Fruit fly (Drosophila melanogaster): ENCODE data around the gene Rca1.

The Rca1 gene

DNA sequence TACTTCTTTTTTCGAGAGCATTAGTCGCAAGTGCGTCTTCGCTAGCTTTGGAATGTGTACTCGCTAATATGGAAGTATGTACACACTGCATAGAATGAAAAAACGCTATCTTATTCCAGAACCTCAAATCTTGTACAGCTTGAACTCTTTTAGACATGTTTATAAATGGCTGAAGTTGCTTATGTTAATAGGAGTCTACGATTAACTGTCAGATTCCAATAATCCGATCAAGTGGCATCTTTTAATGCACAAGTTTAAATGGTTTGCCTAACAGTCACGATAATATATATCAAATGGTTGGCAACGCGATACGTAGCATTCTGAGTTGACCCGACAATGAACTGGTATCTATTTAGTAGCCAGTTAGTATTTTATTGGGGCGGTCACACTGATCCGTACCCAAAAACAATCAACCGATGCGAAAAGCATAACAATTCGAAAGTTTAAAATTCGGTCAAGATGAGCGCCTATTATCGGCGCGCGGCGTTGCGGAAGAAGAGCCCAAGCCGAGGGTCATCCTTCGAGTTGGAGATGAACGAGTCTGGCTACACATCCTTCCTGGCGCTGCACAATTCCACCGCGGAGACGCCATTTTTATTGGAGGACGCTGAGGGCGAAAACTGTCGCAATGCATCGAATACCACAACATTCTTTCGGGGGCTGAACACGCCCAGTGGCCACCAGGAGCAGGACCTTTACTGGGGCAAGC lies at the start of gene Rca1:
TSS of gene Rca1 (plus strand) at position 353 of the 709 bp plus-strand sequence.
- TF ChIP-seq Sin3A (optimal IDR thresholded peaks at IDR 0.05) (no peak), ttk (optimal IDR thresholded peaks at IDR 0.05) (no peak), psq (optimal IDR thresholded peaks at IDR 0.05) (no peak), Myc (optimal IDR thresholded peaks at IDR 0.05) (no peak), insv (optimal IDR thresholded peaks at IDR 0.05) (no peak), h (optimal IDR thresholded peaks at IDR 0.05) (no peak)

DNA sequence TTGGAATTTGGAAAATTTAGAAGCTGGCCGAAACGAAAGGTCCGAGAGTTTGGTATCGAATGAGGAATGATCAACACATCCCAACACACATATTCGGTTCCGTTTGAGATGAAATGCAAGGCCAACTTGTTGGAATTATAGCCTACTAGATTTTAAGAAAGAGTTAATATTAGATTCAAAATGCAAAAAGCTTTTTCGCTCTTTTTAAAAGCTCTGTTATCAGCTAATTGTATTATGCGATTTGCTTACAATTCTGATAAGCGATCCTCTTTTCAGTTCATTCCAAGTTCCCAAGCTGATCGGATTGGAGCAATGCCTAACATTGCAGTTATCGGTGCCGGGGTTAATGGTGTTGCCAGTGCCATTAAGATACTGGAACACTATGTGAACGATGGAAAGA lies 49.4 kb upstream of the Rca1 start, which contains the start of the genes CG17377 and Daao2:
TSS of gene CG17377 (minus strand) at position 101 of the 400 bp plus-strand sequence.
TSS of gene Daao2 (plus strand) at position 272 of the 400 bp plus-strand sequence.
- no peak for TF ChIP-seq insv (optimal IDR thresholded peaks at IDR 0.05)
- TF ChIP-seq Myc (optimal IDR thresholded peaks at IDR 0.05) = no peak
- TF ChIP-seq Sin3A (optimal IDR thresholded peaks at IDR 0.05) = no peak
- no peak for TF ChIP-seq ttk (optimal IDR thresholded peaks at IDR 0.05)
- no peak for TF ChIP-seq psq (optimal IDR thresholded peaks at IDR 0.05)
- TF ChIP-seq h (optimal IDR thresholded peaks at IDR 0.05) = no peak

DNA sequence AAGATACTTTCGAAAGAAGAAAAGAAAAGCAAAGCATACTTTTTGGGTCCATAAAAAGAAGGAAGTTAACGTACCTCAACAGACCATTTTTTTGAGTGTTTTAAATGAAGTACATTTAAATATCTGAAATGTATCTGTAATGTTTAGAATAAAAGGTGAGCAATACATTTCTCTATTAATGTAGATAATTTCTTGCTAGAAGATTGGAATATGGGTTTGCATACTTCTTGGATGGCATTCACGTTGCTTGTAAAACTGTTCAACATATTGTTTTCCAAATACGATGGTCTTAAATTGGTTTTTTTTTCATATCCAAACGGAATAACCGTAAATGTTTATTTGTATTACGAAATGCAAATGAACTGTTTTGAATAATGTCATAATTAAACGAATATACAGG lies 46.3 kb upstream of the Rca1 start, which contains the start of gene CG17375:
TSS of gene CG17375 (minus strand) at position 10 of the 400 bp plus-strand sequence.
- TF ChIP-seq h (optimal IDR thresholded peaks at IDR 0.05) = no peak
- TF ChIP-seq psq (optimal IDR thresholded peaks at IDR 0.05) = no peak
- TF ChIP-seq Myc (optimal IDR thresholded peaks at IDR 0.05) = no peak
- TF ChIP-seq Sin3A (optimal IDR thresholded peaks at IDR 0.05) = no peak
- TF ChIP-seq insv (optimal IDR thresholded peaks at IDR 0.05) = no peak
- no peak for TF ChIP-seq ttk (optimal IDR thresholded peaks at IDR 0.05)

dm6 chr2L:6817493-6817892 lies 34.6 kb upstream of the Rca1 start:
- no peak for TF ChIP-seq h (optimal IDR thresholded peaks at IDR 0.05)
- no peak for TF ChIP-seq Sin3A (optimal IDR thresholded peaks at IDR 0.05)

DNA sequence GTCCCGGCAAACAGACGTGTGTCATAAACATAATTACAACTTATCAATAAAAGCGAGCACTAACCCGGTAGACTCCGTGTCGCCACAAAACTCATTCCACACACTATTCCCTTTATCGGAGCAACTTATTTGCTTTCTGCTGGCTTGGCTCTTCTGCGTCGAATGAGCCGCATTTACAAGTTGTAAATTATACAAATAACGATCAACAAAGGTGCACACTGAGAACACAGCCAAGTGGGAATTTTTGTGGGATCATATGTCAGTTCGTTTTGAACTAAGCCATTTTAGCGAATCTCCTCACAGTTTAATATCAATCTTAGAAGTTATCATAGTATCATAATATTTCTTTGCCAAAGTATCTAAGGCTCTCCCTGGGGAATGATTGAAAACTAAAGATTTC lies 33.8 kb upstream of the Rca1 start:
- no peak for TF ChIP-seq h (optimal IDR thresholded peaks at IDR 0.05)
- no peak for TF ChIP-seq Sin3A (optimal IDR thresholded peaks at IDR 0.05)
- TF ChIP-seq Myc (optimal IDR thresholded peaks at IDR 0.05) = no peak
- TF ChIP-seq ttk (optimal IDR thresholded peaks at IDR 0.05) = no peak
- no peak for TF ChIP-seq psq (optimal IDR thresholded peaks at IDR 0.05)
- no peak for TF ChIP-seq insv (optimal IDR thresholded peaks at IDR 0.05)

- TF ChIP-seq h (optimal IDR thresholded peaks at IDR 0.05) (no peak), Sin3A (optimal IDR thresholded peaks at IDR 0.05) (no peak)
These were observed 32.7 kb upstream of the Rca1 start for dm6 chr2L:6819230-6820049.

- TF ChIP-seq h (optimal IDR thresholded peaks at IDR 0.05) (no peak), psq (optimal IDR thresholded peaks at IDR 0.05) (no peak), ttk (optimal IDR thresholded peaks at IDR 0.05) (no peak), Sin3A (optimal IDR thresholded peaks at IDR 0.05) (no peak), insv (optimal IDR thresholded peaks at IDR 0.05) (no peak), Myc (optimal IDR thresholded peaks at IDR 0.05) (no peak)
These were observed 30.5 kb upstream of the Rca1 start, which contains the start of gene sens-2 for dm6 chr2L:6821631-6822030. TSS of gene sens-2 (plus strand) at chr2L:6821934.

dm6 chr2L:6822044-6822443 lies 30.1 kb upstream of the Rca1 start:
- no peak for TF ChIP-seq Sin3A (optimal IDR thresholded peaks at IDR 0.05)
- no peak for TF ChIP-seq Myc (optimal IDR thresholded peaks at IDR 0.05)
- no peak for TF ChIP-seq psq (optimal IDR thresholded peaks at IDR 0.05)
- TF ChIP-seq ttk (optimal IDR thresholded peaks at IDR 0.05) = no peak
- no peak for TF ChIP-seq insv (optimal IDR thresholded peaks at IDR 0.05)
- no peak for TF ChIP-seq h (optimal IDR thresholded peaks at IDR 0.05)

dm6 chr2L:6826298-6826697 lies 25.8 kb upstream of the Rca1 start:
- TF ChIP-seq h (optimal IDR thresholded peaks at IDR 0.05) = no peak
- TF ChIP-seq Myc (optimal IDR thresholded peaks at IDR 0.05) = no peak
- TF ChIP-seq insv (optimal IDR thresholded peaks at IDR 0.05) = no peak
- no peak for TF ChIP-seq ttk (optimal IDR thresholded peaks at IDR 0.05)
- TF ChIP-seq psq (optimal IDR thresholded peaks at IDR 0.05) = no peak
- TF ChIP-seq Sin3A (optimal IDR thresholded peaks at IDR 0.05) = no peak

DNA sequence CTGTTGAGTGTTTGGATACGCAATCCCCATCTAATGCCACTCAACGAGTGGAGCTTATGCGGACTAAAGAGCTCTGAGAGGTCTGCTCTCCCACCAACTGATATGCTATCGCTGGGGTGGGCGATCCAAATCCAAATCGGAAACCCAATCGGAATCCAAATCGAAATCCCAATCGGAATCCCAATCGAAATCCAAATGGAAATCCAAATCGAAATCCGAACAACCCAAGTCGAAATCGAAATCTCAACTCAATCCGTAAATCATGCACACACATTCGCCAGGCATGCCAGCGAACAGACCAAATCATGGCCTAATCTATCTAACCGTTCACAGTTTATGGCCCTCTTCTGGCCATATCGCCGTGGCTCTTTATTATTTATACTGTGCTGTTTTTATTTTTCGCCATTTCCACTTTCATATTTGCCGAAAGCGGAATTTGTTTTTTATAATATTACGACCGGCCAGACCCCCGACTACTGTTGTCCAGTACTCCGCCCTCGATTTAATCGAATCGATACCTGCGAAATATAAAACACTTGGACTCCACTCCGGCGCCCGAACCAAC lies 24.5 kb upstream of the Rca1 start:
- no peak for TF ChIP-seq insv (optimal IDR thresholded peaks at IDR 0.05)
- no peak for TF ChIP-seq Sin3A (optimal IDR thresholded peaks at IDR 0.05)
- no peak for TF ChIP-seq psq (optimal IDR thresholded peaks at IDR 0.05)
- no peak for TF ChIP-seq Myc (optimal IDR thresholded peaks at IDR 0.05)
- no peak for TF ChIP-seq h (optimal IDR thresholded peaks at IDR 0.05)
- no peak for TF ChIP-seq ttk (optimal IDR thresholded peaks at IDR 0.05)

DNA sequence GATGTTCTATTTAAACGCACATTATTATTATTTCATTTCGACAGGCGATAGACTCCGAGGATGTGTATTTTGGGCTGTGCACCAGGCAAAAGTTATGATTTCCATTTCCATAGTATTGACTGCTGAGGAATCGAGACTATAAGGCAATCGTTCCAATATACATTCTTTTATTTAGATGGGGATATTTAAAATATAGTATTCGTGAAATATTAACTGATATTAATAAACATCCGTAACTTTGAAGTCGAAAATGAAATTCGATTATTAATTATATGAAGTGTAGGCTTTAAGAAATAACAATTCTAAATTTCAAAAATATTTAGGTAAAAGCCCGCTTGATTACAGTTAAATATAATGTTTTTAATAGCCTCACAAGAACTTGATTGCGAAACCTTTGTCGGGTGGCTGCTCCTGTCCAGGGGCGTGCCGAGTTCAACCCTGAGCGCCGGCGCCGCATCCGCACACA lies 21.8 kb upstream of the Rca1 start:
- TF ChIP-seq psq (optimal IDR thresholded peaks at IDR 0.05) (no peak), Sin3A (optimal IDR thresholded peaks at IDR 0.05) (no peak), h (optimal IDR thresholded peaks at IDR 0.05) (no peak), ttk (optimal IDR thresholded peaks at IDR 0.05) (no peak), Myc (optimal IDR thresholded peaks at IDR 0.05) (no peak), insv (optimal IDR thresholded peaks at IDR 0.05) (no peak)

dm6 chr2L:6833661-6834073 lies 18.4 kb upstream of the Rca1 start:
- TF ChIP-seq ttk (optimal IDR thresholded peaks at IDR 0.05) (no peak), Myc (optimal IDR thresholded peaks at IDR 0.05) (no peak), Sin3A (optimal IDR thresholded peaks at IDR 0.05) (no peak), psq (optimal IDR thresholded peaks at IDR 0.05) (no peak), h (optimal IDR thresholded peaks at IDR 0.05) (no peak), insv (optimal IDR thresholded peaks at IDR 0.05) (no peak)

All from Kc167 (cell line).